Worm (Caenorhabditis elegans) whole organism, late embryonic: ENCODE results near the gene C55C3.73.

Experiments
- F13H6.1 ChIP-seq: sonication (generic microtip); optimal IDR thresholded peaks from 2 replicates; lab custom pipeline; 2016; ENCODE audit warnings: missing genetic modification characterization, missing compliant biosample characterization
- K02D7.2 ChIP-seq: sonication (generic microtip); optimal IDR thresholded peaks from 2 replicates; lab custom pipeline; 2017; ENCODE audit warnings: mild to moderate bottlenecking, missing genetic modification characterization, missing compliant biosample characterization
- K09A11.1 ChIP-seq: sonication (generic microtip); optimal IDR thresholded peaks from 2 replicates; lab custom pipeline; 2017; ENCODE audit warnings: antibody characterized with exemption, mild to moderate bottlenecking, missing genetic modification characterization, missing compliant biosample characterization; ENCODE audit not compliant: insufficient read depth
- Y22D7AL.16 ChIP-seq: sonication (generic microtip); optimal IDR thresholded peaks from 2 replicates; lab custom pipeline; 2016; ENCODE audit warnings: missing genetic modification characterization, missing compliant biosample characterization
- ama-1 ChIP-seq: fragments of 150-350 bp; optimal IDR thresholded peaks from 2 replicates; lab custom pipeline; 2014
- ceh-14 ChIP-seq: sonication (generic microtip); optimal IDR thresholded peaks from 2 replicates; lab custom pipeline; 2016; ENCODE audit warnings: missing genotype, missing genetic modification characterization, missing compliant biosample characterization
- ceh-18 ChIP-seq: sonication (generic microtip); optimal IDR thresholded peaks from 2 replicates; lab custom pipeline; 2016; ENCODE audit warnings: missing genetic modification characterization, missing compliant biosample characterization
- ceh-19 ChIP-seq: fragments of 200-800 bp; sonication (Bioruptor generic); optimal IDR thresholded peaks from 2 replicates; lab custom pipeline; 2018; ENCODE audit warnings: mild to moderate bottlenecking, missing genetic modification characterization, missing compliant biosample characterization
- ceh-31 ChIP-seq: sonication (generic microtip); optimal IDR thresholded peaks from 2 replicates; lab custom pipeline; 2016; ENCODE audit warnings: missing genetic modification characterization, missing compliant biosample characterization
- ceh-9 ChIP-seq: sonication (generic microtip); optimal IDR thresholded peaks from 2 replicates; lab custom pipeline; 2016; ENCODE audit warnings: mild to moderate bottlenecking, missing genetic modification characterization, inconsistent platforms, missing compliant biosample characterization
- eyg-1 ChIP-seq: sonication (generic microtip); optimal IDR thresholded peaks from 2 replicates; lab custom pipeline; 2016; ENCODE audit warnings: missing genotype, missing genetic modification characterization, missing compliant biosample characterization
- fkh-10 ChIP-seq: fragments of 150-350 bp; optimal IDR thresholded peaks from 2 replicates; lab custom pipeline; 2014; ENCODE audit warnings: missing biosample characterization, missing genetic modification reagents, missing genetic modification characterization
- fkh-6 ChIP-seq: sonication (generic microtip); optimal IDR thresholded peaks from 2 replicates; lab custom pipeline; 2016; ENCODE audit warnings: missing genetic modification characterization, missing compliant biosample characterization
- hlh-30 ChIP-seq: sonication (generic microtip); optimal IDR thresholded peaks from 2 replicates; lab custom pipeline; 2017; ENCODE audit warnings: antibody characterized with exemption, missing genetic modification characterization, missing compliant biosample characterization; ENCODE audit not compliant: insufficient read depth
- hlh-8 ChIP-seq: sonication (generic microtip); optimal IDR thresholded peaks from 2 replicates; lab custom pipeline; 2016; ENCODE audit warnings: missing genotype, missing genetic modification characterization, missing compliant biosample characterization
- lim-6 ChIP-seq: sonication (generic microtip); optimal IDR thresholded peaks from 2 replicates; lab custom pipeline; 2016; ENCODE audit warnings: missing genetic modification characterization, missing compliant biosample characterization
- lin-11 ChIP-seq: fragments of 200-800 bp; sonication (Bioruptor generic); optimal IDR thresholded peaks from 2 replicates; lab custom pipeline; 2018; ENCODE audit warnings: mild to moderate bottlenecking, missing genetic modification characterization, missing compliant biosample characterization
- madf-2 ChIP-seq: sonication (generic microtip); optimal IDR thresholded peaks from 2 replicates; lab custom pipeline; 2017; ENCODE audit warnings: missing genetic modification characterization, missing compliant biosample characterization
- mec-3 ChIP-seq: sonication (generic microtip); optimal IDR thresholded peaks from 2 replicates; lab custom pipeline; 2016; ENCODE audit warnings: borderline replicate concordance, missing genetic modification characterization, missing compliant biosample characterization
- nfya-1 ChIP-seq: sonication (generic microtip); optimal IDR thresholded peaks from 2 replicates; lab custom pipeline; 2017; ENCODE audit warnings: missing genetic modification characterization, mild to moderate bottlenecking, missing compliant biosample characterization, antibody characterized with exemption, moderate library complexity
- nhr-11 ChIP-seq: fragments of 150-350 bp; optimal IDR thresholded peaks from 2 replicates; lab custom pipeline; 2014; ENCODE audit warnings: missing biosample characterization, missing genetic modification characterization
- nhr-232 ChIP-seq: sonication (generic microtip); optimal IDR thresholded peaks from 2 replicates; lab custom pipeline; 2016; ENCODE audit warnings: missing genetic modification characterization, missing compliant biosample characterization
- npax-4 ChIP-seq: sonication (generic microtip); optimal IDR thresholded peaks from 2 replicates; lab custom pipeline; 2016; ENCODE audit warnings: missing genetic modification characterization, missing compliant biosample characterization
- pat-9 ChIP-seq: fragments of 200-800 bp; sonication (Bioruptor generic); optimal IDR thresholded peaks from 2 replicates; lab custom pipeline; 2018; ENCODE audit warnings: mild to moderate bottlenecking, missing genetic modification characterization, moderate library complexity, missing compliant biosample characterization
- pax-1 ChIP-seq: fragments of 150-350 bp; optimal IDR thresholded peaks from 2 replicates; lab custom pipeline; 2014; ENCODE audit warnings: missing biosample characterization, missing genetic modification characterization
- pha-4 ChIP-seq: fragments of 150-350 bp; optimal IDR thresholded peaks from 2 replicates; lab custom pipeline; 2018; ENCODE audit warnings: missing biosample characterization, missing genetic modification reagents, missing genetic modification characterization
- ref-2 ChIP-seq: sonication (generic microtip); optimal IDR thresholded peaks from 2 replicates; lab custom pipeline; 2016; ENCODE audit warnings: missing genetic modification characterization, missing compliant biosample characterization
- rnt-1 ChIP-seq: sonication (generic microtip); optimal IDR thresholded peaks from 2 replicates; lab custom pipeline; 2016; ENCODE audit warnings: missing genetic modification characterization, missing compliant biosample characterization
- sdc-2 ChIP-seq: sonication (generic microtip); optimal IDR thresholded peaks from 2 replicates; lab custom pipeline; 2016; ENCODE audit warnings: missing genotype, missing genetic modification characterization, missing compliant biosample characterization
- sox-2 ChIP-seq: fragments of 200-800 bp; sonication (Bioruptor generic); IDR thresholded peaks from 2 replicates; pipeline ENCODE4 v1.3.6; 2022; ENCODE audit warnings: missing genetic modification reagents, missing genetic modification characterization, missing compliant biosample characterization
- sox-4 ChIP-seq: sonication (generic microtip); optimal IDR thresholded peaks from 2 replicates; lab custom pipeline; 2017; ENCODE audit warnings: mild to moderate bottlenecking, missing genetic modification characterization, inconsistent platforms, missing compliant biosample characterization
- syd-9 ChIP-seq: sonication (generic microtip); optimal IDR thresholded peaks from 2 replicates; lab custom pipeline; 2016; ENCODE audit warnings: mild to moderate bottlenecking, missing genetic modification characterization, moderate library complexity, missing compliant biosample characterization
- tbx-2 ChIP-seq: sonication (generic microtip); optimal IDR thresholded peaks from 2 replicates; lab custom pipeline; 2016; ENCODE audit warnings: missing genetic modification characterization, missing compliant biosample characterization
- unc-42 ChIP-seq: sonication (generic microtip); optimal IDR thresholded peaks from 2 replicates; lab custom pipeline; 2016; ENCODE audit warnings: missing genotype, missing genetic modification characterization, missing compliant biosample characterization
- unc-55 ChIP-seq: sonication (generic microtip); optimal IDR thresholded peaks from 2 replicates; lab custom pipeline; 2017; ENCODE audit warnings: missing biosample characterization, missing genetic modification reagents, missing genetic modification characterization
- zip-5 ChIP-seq: sonication (generic microtip); optimal IDR thresholded peaks from 2 replicates; lab custom pipeline; 2016; ENCODE audit warnings: missing genetic modification characterization, missing compliant biosample characterization

C55C3.73 gene

DNA sequence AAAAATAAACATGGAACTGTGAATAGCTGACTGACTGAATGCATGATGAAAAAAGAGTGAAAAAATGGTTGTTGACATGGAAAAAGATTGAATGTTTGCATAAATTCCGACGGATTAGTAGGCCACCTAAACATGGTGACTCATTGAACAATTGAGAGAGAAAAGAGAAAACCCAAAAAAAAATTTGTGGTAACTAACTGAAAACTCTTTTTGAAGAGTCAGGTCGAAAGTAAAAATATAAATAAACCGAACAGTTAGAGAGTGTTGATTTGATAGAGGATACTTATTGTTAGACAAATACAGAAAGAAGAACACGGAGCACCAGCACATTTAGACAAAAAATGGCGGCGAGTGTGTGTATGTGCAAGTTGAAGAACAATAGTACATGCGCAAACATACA, 31.9 kb downstream of the C55C3.73 start:
- TF ChIP-seq K02D7.2, result no peak
- no peak for TF ChIP-seq madf-2 (tag; lab: Kevin White, UChicago)
- TF ChIP-seq mec-3, result no peak
- no peak for TF ChIP-seq lim-6 (tag; lab: Kevin White, UChicago)
- no peak for TF ChIP-seq npax-4 (tag; lab: Kevin White, UChicago)
- TF ChIP-seq ama-1 (lab: Kevin White, UChicago), result no peak
- no peak for TF ChIP-seq rnt-1

DNA sequence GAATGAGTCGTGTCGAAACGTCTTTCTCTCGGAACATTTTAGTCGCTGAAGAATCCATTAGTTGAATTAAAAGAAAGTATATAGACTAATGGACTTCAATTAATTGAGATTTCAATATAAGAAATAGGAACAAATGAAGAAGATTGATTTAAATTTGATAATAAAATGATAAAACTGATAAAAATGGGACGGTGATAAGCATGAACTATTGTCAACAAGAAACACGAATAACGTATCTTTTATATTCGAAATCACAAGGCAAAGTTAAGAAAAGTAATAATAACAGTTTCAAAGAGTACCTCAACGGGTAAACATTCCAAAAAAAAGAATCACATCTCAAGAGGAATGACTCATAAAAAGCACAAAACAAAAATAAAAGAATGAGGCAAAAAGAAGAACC, 33.8 kb downstream of the C55C3.73 start, which contains the start of gene T19E7.6:
Gene T19E7.6, minus strand, starts transcription at position 45 of the 400 bp plus-strand sequence.
- TF ChIP-seq ref-2 (tag; lab: Kevin White, UChicago) (no peak), unc-42 (no peak), zip-5 (tag; lab: Kevin White, UChicago) (no peak), sdc-2 (tag; lab: Kevin White, UChicago) (no peak), fkh-6 (tag; lab: Kevin White, UChicago) (no peak), Y22D7AL.16 (tag; lab: Kevin White, UChicago) (no peak), lin-11 (tag; lab: Kevin White, UChicago) (no peak), ceh-9 (tag; lab: Kevin White, UChicago) (no peak), eyg-1 (tag; lab: Kevin White, UChicago) (no peak), ceh-14 (tag; lab: Kevin White, UChicago) (no peak)

DNA sequence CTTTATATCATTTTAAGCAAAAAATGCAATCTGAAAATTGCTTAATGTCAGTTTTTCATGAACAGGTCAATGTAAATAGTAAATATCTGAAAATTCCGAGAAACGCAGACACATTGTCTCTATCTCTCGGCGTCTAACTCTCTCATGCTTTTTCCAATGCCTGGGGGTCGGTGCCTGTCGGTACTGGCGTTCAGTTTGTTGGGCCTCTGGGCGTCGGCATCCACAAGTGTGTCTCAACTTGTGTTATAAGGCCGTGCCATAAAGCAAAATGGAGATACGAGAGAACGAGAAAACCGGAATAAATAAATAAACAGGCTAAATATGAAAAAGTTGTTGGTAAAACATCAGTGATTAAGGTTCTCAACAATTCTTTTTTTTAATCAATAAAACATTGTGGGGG, 36.1 kb downstream of the C55C3.73 start:
- TF ChIP-seq sox-4 (tag; lab: Kevin White, UChicago) (no peak), unc-42 (no peak), nhr-232 (tag; lab: Kevin White, UChicago) (no peak), ceh-18 (tag; lab: Kevin White, UChicago) (peak; percentile 2)
- TF ChIP-seq, all 69 proteins: peak for 1

DNA sequence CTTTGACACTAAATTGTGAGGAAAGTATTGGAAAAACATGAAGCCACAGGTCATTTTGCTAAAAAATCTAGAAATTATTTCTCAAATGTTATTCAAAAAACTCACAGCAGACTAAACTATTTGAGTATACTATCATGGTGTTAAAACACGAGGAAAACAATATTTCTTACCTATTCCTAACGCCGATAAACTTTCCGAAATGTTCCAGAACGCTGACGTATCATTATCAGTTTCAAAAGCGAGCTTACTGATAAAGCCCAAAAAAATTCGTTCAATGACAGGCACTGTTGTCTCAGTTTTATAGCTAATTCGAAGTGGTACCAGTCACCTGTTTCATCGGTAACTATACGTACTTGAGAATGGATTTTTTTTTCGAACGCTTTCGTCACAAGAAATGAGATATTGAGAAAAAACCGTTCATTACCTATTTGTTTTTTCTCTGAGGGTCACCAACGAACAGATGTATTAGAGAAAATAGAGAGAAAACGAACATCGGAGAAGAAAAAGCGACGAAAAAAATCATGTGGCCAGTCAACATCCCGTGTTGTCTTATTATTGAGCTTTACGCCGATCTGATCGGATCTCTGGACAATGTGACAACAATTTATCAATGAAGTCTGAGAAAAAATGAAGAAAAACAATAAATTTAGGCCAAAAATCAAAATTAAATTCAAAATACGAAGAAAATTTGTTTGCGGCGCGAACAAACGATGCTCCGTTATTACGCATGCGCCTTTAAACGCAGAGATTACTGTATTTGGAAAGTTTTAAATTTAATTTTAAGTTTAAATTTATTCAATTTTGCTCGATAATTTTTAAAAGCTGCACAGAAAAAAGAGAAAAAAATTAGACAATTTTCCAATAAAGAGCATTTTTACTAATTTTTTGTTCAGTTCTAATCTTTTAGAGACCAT, 36.9 kb downstream of the C55C3.73 start:
- no peak for TF ChIP-seq K02D7.2
- no peak for TF ChIP-seq pat-9 (tag; lab: Kevin White, UChicago)
- TF ChIP-seq eyg-1 (tag; lab: Kevin White, UChicago), result no peak
- TF ChIP-seq, all 69 proteins: peak for 0

DNA sequence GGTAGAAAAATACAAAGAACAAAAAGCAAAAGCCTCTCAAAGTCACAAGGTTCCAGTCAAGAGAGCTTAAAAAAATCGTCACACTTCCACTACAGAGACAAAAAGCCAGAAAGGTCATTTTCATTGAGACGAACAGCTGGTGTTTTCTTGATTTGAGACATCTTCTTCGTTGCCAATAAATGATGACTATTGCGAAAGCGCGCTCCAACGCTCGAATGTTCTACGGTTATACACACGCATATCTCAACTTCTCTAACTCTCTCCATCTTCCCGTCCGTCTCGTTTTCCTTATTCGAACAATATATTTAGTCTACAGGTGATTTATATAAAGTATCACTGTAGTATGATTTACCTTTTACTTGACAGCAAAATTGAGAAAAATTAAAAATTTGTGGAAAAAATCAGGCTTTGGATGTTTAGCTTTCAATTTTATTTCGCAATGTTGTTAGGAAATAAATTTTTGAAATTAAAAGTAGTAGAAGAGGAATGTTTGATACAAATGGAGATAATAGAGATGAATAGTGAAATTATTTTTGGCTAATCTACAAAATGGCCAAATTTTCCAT, 37.8 kb downstream of the C55C3.73 start:
- no peak for TF ChIP-seq eyg-1 (tag; lab: Kevin White, UChicago)
- no peak for TF ChIP-seq syd-9 (tag; lab: Kevin White, UChicago)
- TF ChIP-seq pax-1, result no peak
- TF ChIP-seq sdc-2 (tag; lab: Kevin White, UChicago), result no peak
- TF ChIP-seq unc-55 (GFP tag; lab: Kevin White, UChicago), result peak; percentile 73
- no peak for TF ChIP-seq K09A11.1
- no peak for TF ChIP-seq hlh-8
- peak; percentile 19 for TF ChIP-seq ceh-31 (tag; lab: Kevin White, UChicago)
- TF ChIP-seq F13H6.1 (tag; lab: Kevin White, UChicago), result no peak
- no peak for TF ChIP-seq pat-9 (tag; lab: Kevin White, UChicago)
- no peak for TF ChIP-seq tbx-2 (tag; lab: Kevin White, UChicago)
- peak; percentile 30 for TF ChIP-seq hlh-30
- TF ChIP-seq nhr-11, result no peak
- no peak for TF ChIP-seq sox-2 (GFP tag; lab: Robert Waterston, UW)
- TF ChIP-seq ceh-14 (tag; lab: Kevin White, UChicago), result no peak
- no peak for TF ChIP-seq pha-4 (tag; lab: Kevin White, UChicago)
- no peak for TF ChIP-seq madf-2 (tag; lab: Kevin White, UChicago)
- TF ChIP-seq nfya-1 (tag; lab: Kevin White, UChicago), result peak; percentile 4
- TF ChIP-seq fkh-10 (GFP tag; lab: Kevin White, UChicago), result no peak
- TF ChIP-seq npax-4 (tag; lab: Kevin White, UChicago), result no peak
- no peak for TF ChIP-seq ceh-19 (GFP tag; lab: Kevin White, UChicago)
